Fruit fly (Drosophila melanogaster): Measurements from ENCODE around the gene CG42521.

Gene CG42521

DNA sequence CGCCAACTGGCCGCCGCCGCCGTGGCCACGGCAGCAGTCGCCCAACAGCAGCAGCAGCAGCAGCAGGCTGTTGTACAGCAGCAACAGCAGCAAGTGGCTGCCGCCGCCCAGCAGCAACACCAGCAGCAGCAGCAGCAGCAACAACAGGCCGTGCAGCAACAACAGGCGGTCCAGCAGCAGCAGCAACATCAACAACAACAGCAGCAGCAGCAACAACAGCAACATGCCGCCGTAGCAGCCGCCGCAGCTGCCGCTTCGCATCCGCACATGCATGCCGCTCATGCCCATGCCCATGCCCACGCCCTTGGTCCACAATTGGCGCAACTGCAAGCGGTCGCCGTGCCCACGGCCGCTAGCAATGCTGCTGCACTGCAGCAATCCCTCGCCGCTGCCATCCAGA, 38.4 kb downstream of the CG42521 start:
- TF ChIP-seq noc (tag; optimal IDR thresholded peaks at IDR 0.05): no peak

DNA sequence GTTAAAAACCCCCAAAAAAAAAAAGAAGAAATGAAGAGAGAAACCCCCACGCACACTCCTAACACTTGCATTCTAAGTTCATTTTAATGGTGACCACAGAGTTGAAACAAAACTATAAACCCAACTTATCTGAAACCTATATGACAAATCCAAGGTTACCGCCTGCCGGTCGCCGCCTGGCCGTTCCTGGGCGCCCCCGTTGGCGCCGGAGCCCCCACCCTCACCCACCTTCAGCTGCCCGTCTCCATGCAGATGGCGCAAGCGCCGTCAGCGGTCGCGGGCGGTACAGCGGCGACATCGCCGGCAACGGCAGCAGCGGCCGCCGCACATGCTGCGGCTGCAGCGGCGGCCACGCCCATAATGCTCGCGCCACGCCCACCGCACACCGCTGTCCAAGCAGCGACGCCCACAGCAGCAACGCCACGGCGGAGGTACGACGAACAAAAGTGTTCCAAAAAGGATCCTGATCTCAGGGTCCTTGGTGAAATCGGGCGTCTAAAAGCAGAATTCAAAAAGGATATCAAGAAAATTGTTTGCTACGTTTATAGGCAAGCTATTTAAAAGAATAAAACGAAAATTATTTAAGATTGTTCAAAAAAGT, 41.6 kb downstream of the CG42521 start:
- TF ChIP-seq noc (tag; optimal IDR thresholded peaks at IDR 0.05): no peak

All from whole organism, larva.